Worm (Caenorhabditis elegans) whole organism, young adult: ENCODE results near the gene hip-1.

ENCODE experiments used
- F33H1.4 ChIP-seq: fragments of 200-800 bp; sonication (Bioruptor generic); IDR thresholded peaks from 2 replicates; pipeline ENCODE4 v1.3.6; 2022; ENCODE audit warnings: missing genetic modification reagents, missing genetic modification characterization, missing compliant biosample characterization
- F37B4.10 ChIP-seq: fragments of 200-800 bp; sonication (Bioruptor generic); IDR thresholded peaks from 2 replicates; pipeline ENCODE4 v1.3.6; 2022; ENCODE audit warnings: missing genetic modification characterization, missing compliant biosample characterization
- F57A8.1 ChIP-seq: fragments of 200-800 bp; sonication (Bioruptor generic); optimal IDR thresholded peaks from 2 replicates; lab custom pipeline; 2018; ENCODE audit warnings: mild to moderate bottlenecking, missing genetic modification characterization, moderate library complexity, missing compliant biosample characterization
- K11D2.4 ChIP-seq: fragments of 200-800 bp; sonication (Bioruptor generic); IDR thresholded peaks from 2 replicates; pipeline ENCODE4 v1.3.6; 2022; ENCODE audit warnings: missing genetic modification reagents, missing genetic modification characterization, missing compliant biosample characterization
- Y67H2A.10 ChIP-seq: fragments of 200-800 bp; sonication (Bioruptor generic); conservative IDR thresholded peaks from 2 replicates; pipeline ENCODE4 v1.3.6; 2022; ENCODE audit warnings: missing genetic modification reagents, missing genetic modification characterization, missing compliant biosample characterization
- Y95B8A.8 ChIP-seq: fragments of 200-800 bp; sonication (Bioruptor generic); IDR thresholded peaks from 2 replicates; pipeline ENCODE4 v1.3.6; 2022; ENCODE audit warnings: missing genetic modification reagents, missing genetic modification characterization, missing compliant biosample characterization
- akir-1 ChIP-seq: fragments of 200-800 bp; sonication (Bioruptor generic); optimal IDR thresholded peaks from 2 replicates; lab custom pipeline; 2018; ENCODE audit warnings: mild to moderate bottlenecking, missing genetic modification characterization, moderate library complexity, missing compliant biosample characterization
- aptf-3 ChIP-seq: fragments of 200-800 bp; sonication (Bioruptor generic); IDR thresholded peaks from 2 replicates; pipeline ENCODE4 v1.3.6; 2022; ENCODE audit warnings: missing genetic modification characterization, missing compliant biosample characterization
- attf-3 ChIP-seq: fragments of 200-800 bp; sonication (Bioruptor generic); conservative IDR thresholded peaks from 2 replicates; pipeline ENCODE4 v1.3.6; 2022; ENCODE audit warnings: missing genetic modification reagents, missing genetic modification characterization, missing compliant biosample characterization
- attf-6 ChIP-seq: fragments of 200-800 bp; sonication (Bioruptor generic); IDR thresholded peaks from 2 replicates; pipeline ENCODE4 v1.3.6; 2022; ENCODE audit warnings: missing genetic modification reagents, missing genetic modification characterization, missing compliant biosample characterization
- bed-2 ChIP-seq: fragments of 200-800 bp; sonication (Bioruptor generic); IDR thresholded peaks from 2 replicates; pipeline ENCODE4 v1.3.6; 2022; ENCODE audit warnings: missing genetic modification reagents, missing genetic modification characterization, missing compliant biosample characterization
- ceh-27 ChIP-seq: fragments of 200-800 bp; sonication (Bioruptor generic); optimal IDR thresholded peaks from 2 replicates; lab custom pipeline; 2018; ENCODE audit warnings: mild to moderate bottlenecking, missing genetic modification characterization, moderate library complexity, missing compliant biosample characterization
- ceh-58 ChIP-seq: fragments of 200-800 bp; sonication (Bioruptor generic); IDR thresholded peaks from 2 replicates; pipeline ENCODE4 v1.3.6; 2022; ENCODE audit warnings: missing genetic modification characterization, missing compliant biosample characterization
- dpff-1 ChIP-seq: sonication (generic microtip); optimal IDR thresholded peaks from 2 replicates; lab custom pipeline; 2017; ENCODE audit warnings: mild to moderate bottlenecking, missing genetic modification characterization, missing compliant biosample characterization
- egrh-3 ChIP-seq: fragments of 200-800 bp; sonication (Bioruptor generic); IDR thresholded peaks from 2 replicates; pipeline ENCODE4 v1.3.6; 2022; ENCODE audit warnings: missing genetic modification reagents, missing genetic modification characterization, missing compliant biosample characterization
- him-1 ChIP-seq: sonication (generic microtip); optimal IDR thresholded peaks from 2 replicates; lab custom pipeline; 2016; ENCODE audit warnings: missing genotype, missing genetic modification reagents, missing genetic modification characterization, missing compliant biosample characterization
- hlh-12 ChIP-seq: sonication (generic microtip); optimal IDR thresholded peaks from 2 replicates; lab custom pipeline; 2016; ENCODE audit warnings: missing genetic modification characterization, missing compliant biosample characterization
- hmg-1.2 ChIP-seq: fragments of 200-800 bp; sonication (Bioruptor generic); IDR thresholded peaks from 2 replicates; pipeline ENCODE4 v1.3.6; 2022; ENCODE audit warnings: missing genetic modification reagents, missing genetic modification characterization, missing compliant biosample characterization
- hrde-1 ChIP-seq: sonication (generic microtip); optimal IDR thresholded peaks from 2 replicates; lab custom pipeline; 2016; ENCODE audit warnings: missing genetic modification characterization, mild to moderate bottlenecking, missing compliant biosample characterization, moderate library complexity, missing genotype, missing genetic modification reagents, borderline replicate concordance
- lag-1 ChIP-seq: fragments of 200-800 bp; sonication (Bioruptor generic); IDR thresholded peaks from 2 replicates; pipeline ENCODE4 v1.3.6; 2022; ENCODE audit warnings: missing genetic modification reagents, missing genetic modification characterization, missing compliant biosample characterization
- lin-26 ChIP-seq: fragments of 200-800 bp; sonication (Bioruptor generic); IDR thresholded peaks from 2 replicates; pipeline ENCODE4 v1.3.6; 2022; ENCODE audit warnings: missing genetic modification reagents, missing genetic modification characterization, missing compliant biosample characterization
- lin-54 ChIP-seq: fragments of 200-800 bp; sonication (Bioruptor generic); optimal IDR thresholded peaks from 2 replicates; lab custom pipeline; 2018; ENCODE audit warnings: mild to moderate bottlenecking, missing genetic modification characterization, missing compliant biosample characterization
- lsl-1 ChIP-seq: fragments of 200-800 bp; sonication (Bioruptor generic); optimal IDR thresholded peaks from 2 replicates; lab custom pipeline; 2018; ENCODE audit warnings: mild to moderate bottlenecking, missing genetic modification characterization, moderate library complexity, missing compliant biosample characterization
- madf-6 ChIP-seq: fragments of 200-800 bp; sonication (Bioruptor generic); IDR thresholded peaks from 2 replicates; pipeline ENCODE4 v1.3.6; 2022; ENCODE audit warnings: missing genetic modification reagents, missing genetic modification characterization, missing compliant biosample characterization
- madf-8 ChIP-seq: fragments of 200-800 bp; sonication (Bioruptor generic); conservative IDR thresholded peaks from 2 replicates; pipeline ENCODE4 v1.3.6; 2022; ENCODE audit warnings: missing genetic modification reagents, missing genetic modification characterization, missing compliant biosample characterization
- mcd-1 ChIP-seq: fragments of 200-800 bp; sonication (Bioruptor generic); IDR thresholded peaks from 2 replicates; pipeline ENCODE4 v1.3.6; 2022; ENCODE audit warnings: missing genetic modification reagents, missing genetic modification characterization, missing compliant biosample characterization
- mel-28 ChIP-seq: sonication (generic microtip); optimal IDR thresholded peaks from 2 replicates; lab custom pipeline; 2016; ENCODE audit warnings: borderline replicate concordance, mild to moderate bottlenecking, missing genetic modification characterization, missing compliant biosample characterization
- mes-4 ChIP-seq: sonication (generic microtip); optimal IDR thresholded peaks from 2 replicates; lab custom pipeline; 2016; ENCODE audit warnings: missing genotype, missing genetic modification characterization, missing compliant biosample characterization
- nfya-1 ChIP-seq: sonication (generic microtip); optimal IDR thresholded peaks from 2 replicates; lab custom pipeline; 2017; ENCODE audit warnings: antibody characterized with exemption, missing compliant biosample characterization, missing genetic modification characterization, borderline replicate concordance; ENCODE audit not compliant: insufficient read depth
- snpc-4 ChIP-seq, 5 experiments: fragments of 150-350 bp in 1 of 5; sonication (generic microtip) in 4 of 5; optimal IDR thresholded peaks; 2 replicates each; lab custom pipeline; 2014 to 2018; ENCODE audit warnings: missing genetic modification characterization in 5 of 5, missing biosample characterization in 3 of 5, antibody characterized with exemption in 2 of 5, mild to moderate bottlenecking in 2 of 5, missing compliant biosample characterization in 2 of 5, missing genotype in 2 of 5, moderate library complexity in 2 of 5, missing genetic modification reagents in 1 of 5
- sptf-2 ChIP-seq: fragments of 200-800 bp; sonication (Bioruptor generic); optimal IDR thresholded peaks from 2 replicates; lab custom pipeline; 2018; ENCODE audit warnings: mild to moderate bottlenecking, missing genetic modification characterization, missing compliant biosample characterization
- tlf-1 ChIP-seq: fragments of 200-800 bp; sonication (Bioruptor generic); optimal IDR thresholded peaks from 2 replicates; lab custom pipeline; 2018; ENCODE audit warnings: mild to moderate bottlenecking, missing genetic modification characterization, missing compliant biosample characterization
- unc-130 ChIP-seq: sonication (generic microtip); optimal IDR thresholded peaks from 2 replicates; lab custom pipeline; 2016; ENCODE audit warnings: missing genetic modification reagents, missing genetic modification characterization, missing compliant biosample characterization
- xnd-1 ChIP-seq: sonication (generic microtip); optimal IDR thresholded peaks from 2 replicates; lab custom pipeline; 2016; ENCODE audit warnings: missing genotype, missing genetic modification reagents, missing genetic modification characterization, missing compliant biosample characterization
- zfh-2 ChIP-seq: fragments of 200-800 bp; sonication (Bioruptor generic); conservative IDR thresholded peaks from 2 replicates; pipeline ENCODE4 v1.3.6; 2022; ENCODE audit warnings: missing genetic modification reagents, missing genetic modification characterization, missing compliant biosample characterization
- ztf-26 ChIP-seq: sonication (generic microtip); optimal IDR thresholded peaks from 2 replicates; lab custom pipeline; 2017; ENCODE audit warnings: missing genetic modification characterization, missing compliant biosample characterization
- ztf-28 ChIP-seq: fragments of 200-800 bp; sonication (Bioruptor generic); IDR thresholded peaks from 2 replicates; pipeline ENCODE4 v1.3.6; 2022; ENCODE audit warnings: missing genetic modification reagents, missing genetic modification characterization, missing compliant biosample characterization
- ztf-6 ChIP-seq: fragments of 200-800 bp; sonication (Bioruptor generic); IDR thresholded peaks from 2 replicates; pipeline ENCODE4 v1.3.6; 2022; ENCODE audit warnings: missing genetic modification reagents, missing genetic modification characterization, missing compliant biosample characterization

Gene hip-1

DNA sequence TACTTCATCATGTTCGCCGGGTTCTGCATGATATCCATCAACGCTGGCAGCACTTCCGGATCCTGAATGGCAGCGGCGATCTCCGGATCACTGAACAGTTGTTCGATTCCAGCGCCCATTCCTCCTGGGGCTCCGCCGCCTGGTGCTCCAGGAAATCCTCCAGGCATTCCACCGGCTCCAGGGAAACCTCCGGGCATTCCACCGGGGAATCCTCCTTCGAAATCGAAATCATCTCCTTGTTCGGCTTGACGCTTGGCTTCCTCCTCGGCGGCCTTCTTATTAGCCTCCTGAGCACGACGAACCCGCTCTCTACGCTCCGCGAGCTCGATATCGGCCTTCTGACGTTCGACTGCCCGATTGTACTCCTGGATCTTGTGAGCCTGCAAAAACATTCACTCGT is 6.8 kb downstream of the hip-1 start (continued):
- TF ChIP-seq mel-28 (tag; lab: Kevin White, UChicago) (no peak), F57A8.1 (GFP tag; lab: Kevin White, UChicago) (no peak), attf-6 (GFP tag; lab: Robert Waterston, UW) (no peak), ztf-28 (no peak), unc-130 (no peak), ceh-58 (GFP tag; lab: Robert Waterston, UW) (no peak), madf-8 (GFP tag; lab: Robert Waterston, UW) (no peak), Y67H2A.10 (GFP tag; lab: Robert Waterston, UW) (no peak), lin-26 (0 out of 2 replicates have a peak, but pooled peaks have one; percentile 42), attf-3 (GFP tag; lab: Robert Waterston, UW) (no peak), mcd-1 (GFP tag; lab: Robert Waterston, UW) (0 out of 2 replicates have a peak, but pooled peaks have one; percentile 19), ztf-26 (tag; lab: Kevin White, UChicago) (no peak), madf-6 (no peak), hmg-1.2 (GFP tag; lab: Robert Waterston, UW) (no peak), akir-1 (GFP tag; lab: Kevin White, UChicago) (no peak)

DNA sequence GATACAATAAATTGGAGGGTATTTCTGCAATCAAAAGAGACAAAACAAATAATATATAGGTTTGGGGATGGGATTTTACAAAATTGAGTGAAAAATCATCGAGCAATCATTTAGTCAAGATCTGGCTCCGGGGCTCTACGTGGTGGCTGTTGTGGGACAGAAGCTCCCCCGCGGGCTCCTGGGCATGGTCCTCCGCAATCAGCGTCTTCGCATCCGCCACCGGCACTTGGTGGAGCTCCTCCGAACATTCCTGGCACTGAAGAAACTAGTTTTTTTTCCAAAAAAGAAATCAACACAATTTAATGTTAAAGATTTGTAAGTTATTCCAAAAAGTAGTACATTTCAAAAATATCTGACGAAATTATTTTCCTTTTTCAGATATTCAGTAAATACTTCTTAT is 7.5 kb downstream of the hip-1 start:
- TF ChIP-seq Y67H2A.10 (GFP tag; lab: Robert Waterston, UW) = no peak
- TF ChIP-seq K11D2.4 (GFP tag; lab: Robert Waterston, UW) = no peak
- TF ChIP-seq hlh-12 (tag; lab: Kevin White, UChicago) = no peak
- TF ChIP-seq F37B4.10 (GFP tag; lab: Robert Waterston, UW) = no peak
- no peak for TF ChIP-seq snpc-4 (GFP tag; optimal IDR thresholded peaks at IDR 0.05; lab: Kevin White, UChicago)
- TF ChIP-seq snpc-4 (tag; optimal IDR thresholded peaks at IDR 0.05; lab: Kevin White, UChicago) = no peak
- TF ChIP-seq lsl-1 (GFP tag; lab: Kevin White, UChicago) = no peak
- TF ChIP-seq mes-4 (tag; lab: Kevin White, UChicago) = no peak
- TF ChIP-seq hrde-1 = no peak
- no peak for TF ChIP-seq ztf-6
- TF ChIP-seq egrh-3 (GFP tag; lab: Robert Waterston, UW) = peak; percentile 58; the same call in 1 of the 2 replicates
- no peak for TF ChIP-seq lag-1
- TF ChIP-seq mcd-1 (GFP tag; lab: Robert Waterston, UW) = 0 out of 2 replicates have a peak, but pooled peaks have one; percentile 11
- no peak for TF ChIP-seq sptf-2 (GFP tag; lab: Kevin White, UChicago)
- peak; percentile 48; the same call in 1 of the 2 replicates for TF ChIP-seq zfh-2 (GFP tag; lab: Robert Waterston, UW)
- TF ChIP-seq nfya-1 (tag; lab: Kevin White, UChicago) = no peak
- TF ChIP-seq dpff-1 = no peak
- no peak for TF ChIP-seq tlf-1
- no peak for TF ChIP-seq ceh-27
- no peak for TF ChIP-seq aptf-3 (GFP tag; lab: Robert Waterston, UW)
- TF ChIP-seq F33H1.4 (GFP tag; lab: Robert Waterston, UW) = no peak
- TF ChIP-seq xnd-1 (tag; lab: Kevin White, UChicago) = no peak

DNA sequence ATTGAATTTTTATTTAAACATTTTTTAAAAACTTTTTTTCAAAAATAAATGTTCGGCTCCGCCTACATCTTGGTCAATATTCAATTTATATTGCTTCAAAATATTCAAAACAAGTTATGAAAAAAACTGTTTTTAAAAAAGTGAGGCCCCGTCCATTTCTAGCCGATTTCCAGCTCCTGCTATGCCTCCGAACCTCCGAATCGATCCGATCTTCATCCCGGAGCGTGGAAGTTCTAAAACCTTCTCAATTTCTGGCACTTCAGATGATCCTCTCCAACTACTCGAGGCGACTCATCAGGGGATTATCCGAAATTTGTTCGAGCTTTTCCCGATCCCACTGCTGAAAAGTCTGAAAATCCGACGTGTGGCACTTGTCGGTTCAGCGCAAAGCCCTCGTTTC is 8.1 kb downstream of the hip-1 start:
- TF ChIP-seq him-1 (tag; lab: Kevin White, UChicago) = peak; percentile 30
- TF ChIP-seq lin-54 (GFP tag; lab: Kevin White, UChicago) = no peak
- TF ChIP-seq bed-2 (GFP tag; lab: Robert Waterston, UW) = no peak
- 0 out of 2 replicates have a peak, but pooled peaks have one; percentile 24 for TF ChIP-seq Y95B8A.8 (GFP tag; lab: Robert Waterston, UW)
- TF ChIP-seq, all 124 proteins: peak for 2
